Worm (Caenorhabditis elegans) whole organism, dauer: ENCODE data around the gene ruvb-1.

Source experiments
- unc-62 ChIP-seq: sonication (generic microtip); optimal IDR thresholded peaks from 2 replicates; lab custom pipeline; 2017; ENCODE audit warnings: missing biosample characterization, missing genetic modification reagents, missing genetic modification characterization

The ruvb-1 gene

ce11 chrV:9987688-9988087 lies 7.1 kb upstream of the ruvb-1 start, which contains the start of gene C27H6.8:
Gene C27H6.8 (minus strand): TSS chrV:9987788.
- TF ChIP-seq unc-62 (GFP tag; lab: Kevin White, UChicago) = no peak

- TF ChIP-seq unc-62 (GFP tag; lab: Kevin White, UChicago) = no peak
These were observed 5.6 kb upstream of the ruvb-1 start, which contains the start of gene rmd-2 for ce11 chrV:9986177-9986576. Gene rmd-2 (minus strand): TSS chrV:9986277.

- no peak for TF ChIP-seq unc-62 (GFP tag; lab: Kevin White, UChicago)
These were observed 4.7 kb upstream of the ruvb-1 start for ce11 chrV:9985227-9985864.

- no peak for TF ChIP-seq unc-62 (GFP tag; lab: Kevin White, UChicago)
These were observed 4.2 kb upstream of the ruvb-1 start for ce11 chrV:9984821-9985220.

ce11 chrV:9983529-9983928 lies 2.9 kb upstream of the ruvb-1 start:
- no peak for TF ChIP-seq unc-62 (GFP tag; lab: Kevin White, UChicago)

ce11 chrV:9982568-9982967 lies 2.0 kb upstream of the ruvb-1 start, which contains the start of gene C27H6.9:
Gene C27H6.9 (plus strand): TSS chrV:9982868.
- no peak for TF ChIP-seq unc-62 (GFP tag; lab: Kevin White, UChicago)

ce11 chrV:9978425-9978824 lies 2.2 kb downstream of the ruvb-1 start:
- TF ChIP-seq unc-62 (GFP tag; lab: Kevin White, UChicago) = no peak

- TF ChIP-seq unc-62 (GFP tag; lab: Kevin White, UChicago) = no peak
These were observed 3.4 kb downstream of the ruvb-1 start for ce11 chrV:9977211-9977610.

ce11 chrV:9976138-9976537 lies 4.5 kb downstream of the ruvb-1 start, which contains the start of gene unc-41:
Gene unc-41 (minus strand): TSS chrV:9976238.
- no peak for TF ChIP-seq unc-62 (GFP tag; lab: Kevin White, UChicago)

ce11 chrV:9974264-9974663 lies 6.3 kb downstream of the ruvb-1 start:
- no peak for TF ChIP-seq unc-62 (GFP tag; lab: Kevin White, UChicago)

- no peak for TF ChIP-seq unc-62 (GFP tag; lab: Kevin White, UChicago)
These were observed 10.5 kb downstream of the ruvb-1 start for ce11 chrV:9970119-9970518.

ce11 chrV:9965891-9966290 lies 14.7 kb downstream of the ruvb-1 start:
- no peak for TF ChIP-seq unc-62 (GFP tag; lab: Kevin White, UChicago)

ce11 chrV:9964152-9964785 lies 16.3 kb downstream of the ruvb-1 start:
- TF ChIP-seq unc-62 (GFP tag; lab: Kevin White, UChicago) = no peak

- TF ChIP-seq unc-62 (GFP tag; lab: Kevin White, UChicago) = no peak
These were observed 17.7 kb downstream of the ruvb-1 start for ce11 chrV:9962916-9963315.

- no peak for TF ChIP-seq unc-62 (GFP tag; lab: Kevin White, UChicago)
These were observed 18.2 kb downstream of the ruvb-1 start, which contains the start of gene madf-4 for ce11 chrV:9962394-9962793. Gene madf-4 (minus strand): TSS chrV:9962494.

- no peak for TF ChIP-seq unc-62 (GFP tag; lab: Kevin White, UChicago)
These were observed 20.2 kb downstream of the ruvb-1 start, which contains the start of gene T07C12.10 for ce11 chrV:9960376-9960775. Gene T07C12.10 (minus strand): TSS chrV:9960476.

- no peak for TF ChIP-seq unc-62 (GFP tag; lab: Kevin White, UChicago)
These were observed 21.9 kb downstream of the ruvb-1 start for ce11 chrV:9958654-9959053.
